Worm (Caenorhabditis elegans): ENCODE measurements around the gene comt-3.

ce11 chrV:2022374-2022773 lies 35.0 kb upstream of the comt-3 start, which contains the start of gene F59A7.5:
- no peak for TF ChIP-seq rnt-1 (tag; optimal IDR thresholded peaks at IDR 0.05)
- no peak for TF ChIP-seq unc-86 (tag; optimal IDR thresholded peaks at IDR 0.05)
- TF ChIP-seq T23F11.4 (GFP tag; optimal IDR thresholded peaks at IDR 0.05): no peak
- TF ChIP-seq ceh-31 (tag; optimal IDR thresholded peaks at IDR 0.05): no peak
- no peak for TF ChIP-seq K09A11.1 (tag; optimal IDR thresholded peaks at IDR 0.05; ENCODE audit: insufficient read depth)
- no peak for TF ChIP-seq ama-1 (optimal IDR thresholded peaks at IDR 0.05)
- TF ChIP-seq lim-6 (tag; optimal IDR thresholded peaks at IDR 0.05): no peak
- TF ChIP-seq ttx-3 (tag; optimal IDR thresholded peaks at IDR 0.05): no peak
- no peak for TF ChIP-seq fkh-10 (GFP tag; optimal IDR thresholded peaks at IDR 0.05)

Data from whole organism, late embryonic.